Fruit fly (Drosophila melanogaster): ENCODE results near the gene Pex23.

Gene Pex23

dm6 chr3L:20320044-20320443 lies 18.1 kb upstream of the Pex23 start (continued):
- no peak for TF ChIP-seq gcm2 (GFP tag; optimal IDR thresholded peaks at IDR 0.05)
- no peak for TF ChIP-seq Nf-YA (GFP tag; IDR thresholded peaks at IDR 0.05)
- TF ChIP-seq MESR4 (GFP tag; optimal IDR thresholded peaks at IDR 0.05), result no peak
- TF ChIP-seq CG13287 (GFP tag; IDR thresholded peaks at IDR 0.05; ENCODE audit: partially characterized antibody), result no peak
- TF ChIP-seq CG12769 (tag; optimal IDR thresholded peaks at IDR 0.05), result no peak
- TF ChIP-seq Bgb (GFP tag; IDR thresholded peaks at IDR 0.05; ENCODE audit: partially characterized antibody), result peak; percentile 65
- TF ChIP-seq CG6654 (GFP tag; optimal IDR thresholded peaks at IDR 0.05), result no peak
- TF ChIP-seq CG10267 (tag; optimal IDR thresholded peaks at IDR 0.05), result no peak
- peak; percentile 12 for TF ChIP-seq stwl (tag; optimal IDR thresholded peaks at IDR 0.05)
- peak; percentile 51; the same call in 2 of the 3 replicates for TF ChIP-seq CG6791 (GFP tag; IDR thresholded peaks at IDR 0.05; ENCODE audit: partially characterized antibody)
- no peak for TF ChIP-seq aop (GFP tag; IDR thresholded peaks at IDR 0.05)
- no peak for TF ChIP-seq CHES-1-like (GFP tag; optimal IDR thresholded peaks at IDR 0.05)
- TF ChIP-seq Dip2 (GFP tag; IDR thresholded peaks at IDR 0.05), result no peak
- TF ChIP-seq gro (GFP tag; optimal IDR thresholded peaks at IDR 0.05), result no peak
- no peak for TF ChIP-seq CG1529 (GFP tag; optimal IDR thresholded peaks at IDR 0.05)
- peak; percentile 82 for TF ChIP-seq CG2199 (GFP tag; IDR thresholded peaks at IDR 0.05)
- no peak for TF ChIP-seq pita (GFP tag; optimal IDR thresholded peaks at IDR 0.05)
- peak; percentile 53 for TF ChIP-seq CG16813 (GFP tag; IDR thresholded peaks at IDR 0.05; ENCODE audit: partially characterized antibody)
- peak; percentile 91 for TF ChIP-seq CTCF (GFP tag; optimal IDR thresholded peaks at IDR 0.05)
- no peak for TF ChIP-seq wek (GFP tag; optimal IDR thresholded peaks at IDR 0.05)
- peak; percentile 43; the same call in 1 of the 2 replicates for TF ChIP-seq bbx (GFP tag; IDR thresholded peaks at IDR 0.05; ENCODE audit: partially characterized antibody)
- no peak for TF ChIP-seq insv (GFP tag; optimal IDR thresholded peaks at IDR 0.05)
- TF ChIP-seq pan (optimal IDR thresholded peaks at IDR 0.05), result no peak
- no peak for TF ChIP-seq pan (GFP tag; optimal IDR thresholded peaks at IDR 0.05 in 1 of 2, IDR thresholded peaks at IDR 0.05 in 1 of 2)
- no peak for TF ChIP-seq gt (GFP tag; IDR thresholded peaks at IDR 0.05)
- TF ChIP-seq CG8290 (GFP tag; optimal IDR thresholded peaks at IDR 0.05), result no peak
- no peak for TF ChIP-seq CG8290 (tag; optimal IDR thresholded peaks at IDR 0.05)
- no peak for TF ChIP-seq CG4617 (GFP tag; optimal IDR thresholded peaks at IDR 0.05; ENCODE audit: borderline replicate concordance)
- TF ChIP-seq CG15696 (tag; optimal IDR thresholded peaks at IDR 0.05), result no peak
- TF ChIP-seq Deaf1 (tag; optimal IDR thresholded peaks at IDR 0.05), result no peak
- TF ChIP-seq unpg (GFP tag; optimal IDR thresholded peaks at IDR 0.05), result no peak
- TF ChIP-seq BEAF-32 (GFP tag; optimal IDR thresholded peaks at IDR 0.05), result peak; percentile 52
- no peak for TF ChIP-seq peb (GFP tag; IDR thresholded peaks at IDR 0.05)
- no peak for TF ChIP-seq Blimp-1 (GFP tag; optimal IDR thresholded peaks at IDR 0.05)
- TF ChIP-seq ab (GFP tag; optimal IDR thresholded peaks at IDR 0.05), result no peak
- TF ChIP-seq CG17829 (tag; optimal IDR thresholded peaks at IDR 0.05), result no peak
- peak; percentile 42; the same call in 1 of the 3 replicates for TF ChIP-seq CG11456 (GFP tag; IDR thresholded peaks at IDR 0.05)

dm6 chr3L:20317751-20318150 lies 15.8 kb upstream of the Pex23 start:
- no peak for TF ChIP-seq CG12155 (GFP tag; optimal IDR thresholded peaks at IDR 0.05)
- TF ChIP-seq Hr39 (optimal IDR thresholded peaks at IDR 0.05), result no peak
- no peak for TF ChIP-seq sima (GFP tag; optimal IDR thresholded peaks at IDR 0.05)
- TF ChIP-seq ac (GFP tag; optimal IDR thresholded peaks at IDR 0.05), result no peak
- peak in 1 of 2 experiments; percentile 21 for TF ChIP-seq bsh (GFP tag; optimal IDR thresholded peaks at IDR 0.05)
- no peak for TF ChIP-seq HHEX (GFP tag; optimal IDR thresholded peaks at IDR 0.05)
- TF ChIP-seq eve (GFP tag; optimal IDR thresholded peaks at IDR 0.05), result peak in 1 of 2 experiments; percentile 59
- no peak for TF ChIP-seq BEAF-32 (GFP tag; optimal IDR thresholded peaks at IDR 0.05)
- TF ChIP-seq CG8478 (optimal IDR thresholded peaks at IDR 0.05), result no peak
- no peak for TF ChIP-seq hkb (optimal IDR thresholded peaks at IDR 0.05)
- 0 out of 2 replicates have a peak, but pooled peaks have one; percentile 11 for TF ChIP-seq hkb (GFP tag; IDR thresholded peaks at IDR 0.05)
- TF ChIP-seq CG9817 (tag; optimal IDR thresholded peaks at IDR 0.05), result no peak
- TF ChIP-seq CG9437 (GFP tag; optimal IDR thresholded peaks at IDR 0.05), result no peak
- peak; percentile 8 for TF ChIP-seq fd3F (GFP tag; optimal IDR thresholded peaks at IDR 0.05)
- TF ChIP-seq slp2 (GFP tag; optimal IDR thresholded peaks at IDR 0.05), result no peak
- TF ChIP-seq CG12659 (GFP tag; optimal IDR thresholded peaks at IDR 0.05), result no peak
- no peak for TF ChIP-seq CG4424 (GFP tag; optimal IDR thresholded peaks at IDR 0.05)
- TF ChIP-seq kni (GFP tag; optimal IDR thresholded peaks at IDR 0.05), result no peak
